Worm (Caenorhabditis elegans) whole organism, L2 larva: Measurements from ENCODE around the gene R09E10.2.

Experiments
- R02D3.7 ChIP-seq: fragments of 150-350 bp; optimal IDR thresholded peaks from 2 replicates; lab custom pipeline; 2014; ENCODE audit warnings: missing biosample characterization, missing genetic modification characterization
- aly-2 ChIP-seq: fragments of 150-350 bp; optimal IDR thresholded peaks from 2 replicates; lab custom pipeline; 2014; ENCODE audit warnings: missing biosample characterization, missing genetic modification characterization
- ama-1 ChIP-seq: fragments of 150-350 bp; optimal IDR thresholded peaks from 2 replicates; lab custom pipeline; 2018; ENCODE audit warnings: inconsistent platforms
- elt-3 ChIP-seq: sonication (generic microtip); optimal IDR thresholded peaks from 2 replicates; lab custom pipeline; 2017; ENCODE audit warnings: missing biosample characterization, missing genetic modification characterization
- lin-13 ChIP-seq: fragments of 150-350 bp; optimal IDR thresholded peaks from 2 replicates; lab custom pipeline; 2014; ENCODE audit warnings: missing biosample characterization, missing genetic modification reagents, missing genetic modification characterization
- nhr-11 ChIP-seq: fragments of 150-350 bp; optimal IDR thresholded peaks from 2 replicates; lab custom pipeline; 2014; ENCODE audit warnings: missing biosample characterization, missing genetic modification characterization
- nhr-12 ChIP-seq: fragments of 150-350 bp; optimal IDR thresholded peaks from 2 replicates; lab custom pipeline; 2014; ENCODE audit warnings: missing biosample characterization, missing genetic modification characterization
- nhr-21 ChIP-seq: fragments of 150-350 bp; optimal IDR thresholded peaks from 2 replicates; lab custom pipeline; 2014; ENCODE audit warnings: missing biosample characterization, missing genetic modification characterization
- nhr-23 ChIP-seq: fragments of 150-350 bp; optimal IDR thresholded peaks from 2 replicates; lab custom pipeline; 2014; ENCODE audit warnings: missing biosample characterization, missing genetic modification reagents, missing genetic modification characterization
- nhr-25 ChIP-seq: fragments of 150-350 bp; sonication (generic microtip); optimal IDR thresholded peaks from 3 replicates; lab custom pipeline; 2014; ENCODE audit warnings: missing biosample characterization, missing genetic modification characterization
- skn-1 ChIP-seq: sonication (generic microtip); optimal IDR thresholded peaks from 2 replicates; lab custom pipeline; 2017; ENCODE audit warnings: missing biosample characterization, missing genetic modification characterization
- snpc-4 ChIP-seq: fragments of 150-350 bp; optimal IDR thresholded peaks from 2 replicates; lab custom pipeline; 2014; ENCODE audit warnings: missing biosample characterization, missing genetic modification characterization
- unc-55 ChIP-seq: fragments of 150-350 bp; sonication (generic microtip); optimal IDR thresholded peaks from 3 replicates; lab custom pipeline; 2014; ENCODE audit warnings: missing biosample characterization, missing genetic modification reagents, missing genetic modification characterization
- zag-1 ChIP-seq: fragments of 150-350 bp; optimal IDR thresholded peaks from 2 replicates; lab custom pipeline; 2014; ENCODE audit warnings: missing biosample characterization, missing genetic modification characterization

ce11 chrIV:10339701-10340100, 21.6 kb upstream of the R09E10.2 start:
- no peak for TF ChIP-seq unc-55 (GFP tag; lab: Kevin White, UChicago)
- no peak for TF ChIP-seq lin-13 (GFP tag; lab: Kevin White, UChicago)
- no peak for TF ChIP-seq elt-3
- no peak for TF ChIP-seq R02D3.7
- no peak for TF ChIP-seq nhr-25
- no peak for TF ChIP-seq nhr-11 (tag; lab: Kevin White, UChicago)
- TF ChIP-seq zag-1 (tag; lab: Kevin White, UChicago): no peak
- TF ChIP-seq skn-1 (tag; lab: Kevin White, UChicago): no peak
- no peak for TF ChIP-seq nhr-12 (tag; lab: Kevin White, UChicago)
- TF ChIP-seq aly-2 (tag; lab: Kevin White, UChicago): no peak
- TF ChIP-seq nhr-21: no peak
- TF ChIP-seq nhr-23: no peak
- no peak for TF ChIP-seq snpc-4
- TF ChIP-seq ama-1 (lab: Kevin White, UChicago): no peak
